Fruit fly (Drosophila melanogaster) whole organism, embryonic: Measurements from ENCODE around the gene CG16753.

Source experiments
- Atf3 ChIP-seq: fragments of 200-800 bp; sonication (Bioruptor generic); optimal IDR thresholded peaks from 3 replicates; lab custom pipeline; 2016; ENCODE audit warnings: missing biosample characterization, missing genetic modification characterization
- B-H2 ChIP-seq: fragments of 200-800 bp; sonication (Bioruptor generic); optimal IDR thresholded peaks from 2 replicates; lab custom pipeline; 2018; ENCODE audit warnings: missing biosample characterization, mild to moderate bottlenecking, missing genetic modification characterization
- Bgb ChIP-seq: fragments of 200-800 bp; sonication (Bioruptor generic); IDR thresholded peaks from 2 replicates; pipeline ENCODE4 v1.3.6; 2022; ENCODE audit warnings: missing biosample characterization, missing genetic modification characterization; ENCODE audit not compliant: partially characterized antibody
- CG10267 ChIP-seq: fragments of 200-800 bp; sonication (Bioruptor generic); optimal IDR thresholded peaks from 2 replicates; lab custom pipeline; 2018; ENCODE audit warnings: missing biosample characterization, mild to moderate bottlenecking, missing genetic modification characterization, moderate library complexity
- CG12071 ChIP-seq: fragments of 200-800 bp; sonication (Bioruptor generic); optimal IDR thresholded peaks from 3 replicates; lab custom pipeline; 2018; ENCODE audit warnings: missing biosample characterization, mild to moderate bottlenecking, missing genetic modification characterization
- CG12219 ChIP-seq: fragments of 200-800 bp; sonication (Bioruptor generic); optimal IDR thresholded peaks from 3 replicates; lab custom pipeline; 2018; ENCODE audit warnings: missing biosample characterization, mild to moderate bottlenecking, missing genetic modification characterization
- CG12659 ChIP-seq: fragments of 200-800 bp; sonication (Bioruptor generic); optimal IDR thresholded peaks from 3 replicates; lab custom pipeline; 2017; ENCODE audit warnings: mild to moderate bottlenecking, missing biosample characterization, missing genetic modification reagents, missing genetic modification characterization
- CG14441 ChIP-seq: fragments of 200-800 bp; sonication (Bioruptor generic); IDR thresholded peaks from 2 replicates; pipeline ENCODE4 v1.3.6; 2022; ENCODE audit warnings: missing biosample characterization, missing genetic modification characterization
- CG15514 ChIP-seq: fragments of 200-800 bp; sonication (Bioruptor generic); optimal IDR thresholded peaks from 3 replicates; lab custom pipeline; 2017; ENCODE audit warnings: missing biosample characterization, missing genetic modification characterization, mild to moderate bottlenecking, moderate library complexity, missing genetic modification reagents
- CG16813 ChIP-seq: fragments of 200-800 bp; sonication (Bioruptor generic); IDR thresholded peaks from 3 replicates; pipeline ENCODE4 v1.3.6; 2022; ENCODE audit warnings: missing biosample characterization, missing genetic modification characterization; ENCODE audit not compliant: partially characterized antibody
- CG17568 ChIP-seq: fragments of 200-800 bp; sonication (Bioruptor generic); optimal IDR thresholded peaks from 2 replicates; lab custom pipeline; 2018; ENCODE audit warnings: missing biosample characterization, mild to moderate bottlenecking, missing genetic modification characterization, moderate library complexity
- CG30020 ChIP-seq: fragments of 200-800 bp; optimal IDR thresholded peaks from 2 replicates; lab custom pipeline; 2019; ENCODE audit warnings: missing biosample characterization, mild to moderate bottlenecking, missing genetic modification characterization, moderate library complexity
- CG31365 ChIP-seq: fragments of 200-800 bp; sonication (Bioruptor generic); optimal IDR thresholded peaks from 2 replicates; lab custom pipeline; 2018; ENCODE audit warnings: missing biosample characterization, mild to moderate bottlenecking, missing genetic modification characterization
- CG3407 ChIP-seq: fragments of 200-800 bp; sonication (Bioruptor generic); optimal IDR thresholded peaks from 2 replicates; lab custom pipeline; 2018; ENCODE audit warnings: missing biosample characterization, mild to moderate bottlenecking, missing genetic modification characterization
- CG3847 ChIP-seq: fragments of 200-800 bp; sonication (Bioruptor generic); IDR thresholded peaks from 2 replicates; pipeline ENCODE4 v1.3.6; 2022; ENCODE audit warnings: missing biosample characterization, missing genetic modification characterization
- CG6854 ChIP-seq: fragments of 200-800 bp; sonication (Bioruptor generic); optimal IDR thresholded peaks from 3 replicates; lab custom pipeline; 2017; ENCODE audit warnings: missing biosample characterization, mild to moderate bottlenecking, missing genetic modification characterization
- CG8478 ChIP-seq: fragments of >200 bp; optimal IDR thresholded peaks from 2 replicates; lab custom pipeline; 2018
- CG9797 ChIP-seq: fragments of 200-800 bp; sonication (Bioruptor generic); optimal IDR thresholded peaks from 3 replicates; lab custom pipeline; 2018; ENCODE audit warnings: missing biosample characterization, mild to moderate bottlenecking, missing genetic modification characterization
- CG9876 ChIP-seq: fragments of 200-800 bp; sonication (Bioruptor generic); optimal IDR thresholded peaks from 2 replicates; lab custom pipeline; 2016; ENCODE audit warnings: missing biosample characterization, missing genetic modification characterization
- D19B ChIP-seq: fragments of 200-800 bp; sonication (Bioruptor generic); optimal IDR thresholded peaks from 2 replicates; lab custom pipeline; 2017; ENCODE audit warnings: missing biosample characterization, mild to moderate bottlenecking, missing genetic modification characterization
- H15 ChIP-seq: fragments of 200-800 bp; sonication (Bioruptor generic); IDR thresholded peaks from 3 replicates; pipeline ENCODE4 v1.3.6; 2022; ENCODE audit warnings: missing biosample characterization, missing genetic modification characterization
- Opbp ChIP-seq: fragments of 200-800 bp; sonication (Bioruptor generic); IDR thresholded peaks from 3 replicates; pipeline ENCODE4 v1.3.6; 2022; ENCODE audit warnings: missing biosample characterization, missing genetic modification characterization; ENCODE audit not compliant: partially characterized antibody
- Optix ChIP-seq: fragments of 200-800 bp; sonication (Bioruptor generic); IDR thresholded peaks from 3 replicates; pipeline ENCODE4 v1.3.6; 2022; ENCODE audit warnings: missing biosample characterization, missing genetic modification characterization
- PHDP ChIP-seq: fragments of 200-800 bp; sonication (Bioruptor generic); optimal IDR thresholded peaks from 3 replicates; lab custom pipeline; 2018; ENCODE audit warnings: missing biosample characterization, mild to moderate bottlenecking, missing genetic modification characterization, moderate library complexity
- Sox100B ChIP-seq: fragments of 200-800 bp; sonication (Bioruptor generic); optimal IDR thresholded peaks from 3 replicates; lab custom pipeline; 2018; ENCODE audit warnings: missing biosample characterization, mild to moderate bottlenecking, missing genetic modification characterization
- Spps ChIP-seq: fragments of 200-800 bp; sonication (Bioruptor generic); optimal IDR thresholded peaks from 2 replicates; lab custom pipeline; 2018; ENCODE audit warnings: missing biosample characterization, mild to moderate bottlenecking, missing genetic modification characterization
- Sry-β ChIP-seq: fragments of 200-800 bp; sonication (Bioruptor generic); optimal IDR thresholded peaks from 2 replicates; lab custom pipeline; 2018; ENCODE audit warnings: missing biosample characterization, mild to moderate bottlenecking, missing genetic modification characterization, moderate library complexity
- amos ChIP-seq: fragments of 200-800 bp; sonication (Bioruptor generic); IDR thresholded peaks from 2 replicates; pipeline ENCODE4 v1.3.6; 2022; ENCODE audit warnings: missing biosample characterization, missing genetic modification characterization; ENCODE audit not compliant: partially characterized antibody
- cato ChIP-seq: fragments of 200-800 bp; sonication (Bioruptor generic); optimal IDR thresholded peaks from 2 replicates; lab custom pipeline; 2016; ENCODE audit warnings: missing biosample characterization, missing genetic modification characterization, borderline replicate concordance
- emc ChIP-seq: fragments of 200-800 bp; sonication (Bioruptor generic); optimal IDR thresholded peaks from 2 replicates; lab custom pipeline; 2016; ENCODE audit warnings: missing biosample characterization, missing genetic modification characterization
- esg ChIP-seq: fragments of 200-800 bp; sonication (Bioruptor generic); conservative IDR thresholded peaks from 2 replicates; pipeline ENCODE4 v1.3.6; 2022; ENCODE audit warnings: missing biosample characterization, missing genetic modification characterization
- exex ChIP-seq: fragments of 200-800 bp; sonication (Bioruptor generic); optimal IDR thresholded peaks from 4 replicates; lab custom pipeline; 2018; ENCODE audit warnings: missing biosample characterization, mild to moderate bottlenecking, missing genetic modification characterization, moderate library complexity
- gsb ChIP-seq: fragments of 200-800 bp; sonication (Bioruptor generic); IDR thresholded peaks from 2 replicates; pipeline ENCODE4 v1.3.6; 2022; ENCODE audit warnings: missing biosample characterization, missing genetic modification characterization
- gt ChIP-seq: fragments of 200-800 bp; sonication (Bioruptor generic); IDR thresholded peaks from 2 replicates; pipeline ENCODE4 v1.3.6; 2022; ENCODE audit warnings: missing biosample characterization, missing genetic modification characterization
- inv ChIP-seq: fragments of 200-800 bp; sonication (Bioruptor generic); IDR thresholded peaks from 2 replicates; pipeline ENCODE4 v1.3.6; 2022; ENCODE audit warnings: missing biosample characterization, missing genetic modification characterization; ENCODE audit not compliant: partially characterized antibody
- jigr1 ChIP-seq: fragments of 200-800 bp; sonication (Bioruptor generic); IDR thresholded peaks from 3 replicates; pipeline ENCODE4 v1.3.6; 2022; ENCODE audit warnings: missing biosample characterization, missing genetic modification characterization
- kah ChIP-seq: fragments of 200-800 bp; sonication (Bioruptor generic); optimal IDR thresholded peaks from 2 replicates; lab custom pipeline; 2018; ENCODE audit warnings: missing biosample characterization, mild to moderate bottlenecking, missing genetic modification characterization
- lola ChIP-seq, 3 experiments: fragments of >200 bp in 2 of 3; fragments of 200-800 bp in 1 of 3; sonication (Bioruptor generic) in 1 of 3; optimal IDR thresholded peaks; 2 replicates each; lab custom pipeline; 2017 to 2019; ENCODE audit warnings: missing biosample characterization in 3 of 3, missing genetic modification characterization in 3 of 3, mild to moderate bottlenecking in 1 of 3, moderate library complexity in 1 of 3
- lov ChIP-seq, 2 experiments: fragments of 200-800 bp in 1 of 2; fragments of >200 bp in 1 of 2; sonication (Bioruptor generic) in 1 of 2; IDR thresholded peaks in 1 of 2; optimal IDR thresholded peaks in 1 of 2; 2 replicates in 1 of 2; 3 replicates in 1 of 2; pipeline versions ENCODE4 v1.3.6 to Lab custom; 2017 to 2022; ENCODE audit warnings: missing biosample characterization in 1 of 2, missing genetic modification characterization in 1 of 2
- pzg ChIP-seq: fragments of 200-800 bp; sonication (Bioruptor generic); optimal IDR thresholded peaks from 3 replicates; lab custom pipeline; 2018; ENCODE audit warnings: missing biosample characterization, mild to moderate bottlenecking, missing genetic modification characterization, moderate library complexity
- trem ChIP-seq: fragments of 200-800 bp; optimal IDR thresholded peaks from 3 replicates; lab custom pipeline; 2019; ENCODE audit warnings: missing biosample characterization, mild to moderate bottlenecking, missing genetic modification characterization, moderate library complexity
- tx ChIP-seq: fragments of 200-800 bp; sonication (Bioruptor generic); optimal IDR thresholded peaks from 2 replicates; lab custom pipeline; 2016; ENCODE audit warnings: missing biosample characterization, missing genetic modification characterization
- vfl ChIP-seq: fragments of 200-800 bp; sonication (Bioruptor generic); optimal IDR thresholded peaks from 2 replicates; lab custom pipeline; 2016; ENCODE audit warnings: missing biosample characterization, missing genetic modification characterization
- wek ChIP-seq: fragments of 200-800 bp; sonication (Bioruptor generic); optimal IDR thresholded peaks from 3 replicates; lab custom pipeline; 2018; ENCODE audit warnings: missing biosample characterization, mild to moderate bottlenecking, missing genetic modification characterization, moderate library complexity
- wor ChIP-seq: fragments of 200-800 bp; sonication (Bioruptor generic); IDR thresholded peaks from 2 replicates; pipeline ENCODE4 v1.3.6; 2022; ENCODE audit warnings: missing biosample characterization, missing genetic modification characterization
- z ChIP-seq: fragments of 200-800 bp; sonication (Bioruptor generic); IDR thresholded peaks from 3 replicates; pipeline ENCODE4 v1.3.6; 2022; ENCODE audit warnings: missing biosample characterization, missing genetic modification characterization
- zen2 ChIP-seq: fragments of 200-800 bp; sonication (Bioruptor generic); IDR thresholded peaks from 3 replicates; pipeline ENCODE4 v1.3.6; 2022; ENCODE audit warnings: missing biosample characterization, missing genetic modification characterization; ENCODE audit not compliant: partially characterized antibody

Gene CG16753

dm6 chr3L:3070274-3071204 lies 15.7 kb downstream of the CG16753 start, which contains the start of the genes CG32486 and PAN3 (continued):
- peak; percentile 47 for TF ChIP-seq PHDP
- peak; percentile 100 for TF ChIP-seq CG9797 (GFP tag; lab: Kevin White, UChicago)
- TF ChIP-seq CG17568 (GFP tag; lab: Kevin White, UChicago), result no peak
- TF ChIP-seq CG16813 (GFP tag; lab: Robert Waterston, UW), result peak; percentile 90
- TF ChIP-seq CG12071 (GFP tag; lab: Kevin White, UChicago), result peak; percentile 75
- peak; percentile 85 for TF ChIP-seq inv (GFP tag; lab: Robert Waterston, UW)
- no peak for TF ChIP-seq CG8478 (lab: Kevin White, UChicago)
- TF ChIP-seq Optix (GFP tag; lab: Robert Waterston, UW), result peak; percentile 32; the same call in 1 of the 3 replicates
- TF ChIP-seq wek (GFP tag; lab: Kevin White, UChicago), result peak; percentile 51
- TF ChIP-seq pzg (GFP tag; lab: Kevin White, UChicago), result peak; percentile 97
- no peak for TF ChIP-seq esg (GFP tag; lab: Robert Waterston, UW)
- no peak for TF ChIP-seq CG12219
- TF ChIP-seq amos (GFP tag; lab: Robert Waterston, UW), result peak; percentile 92
- TF ChIP-seq CG12659 (GFP tag; lab: Kevin White, UChicago), result peak; percentile 93
- TF ChIP-seq B-H2 (GFP tag; lab: Kevin White, UChicago), result peak; percentile 79
- no peak for TF ChIP-seq tx (GFP tag; lab: Kevin White, UChicago)
- peak; percentile 38 for TF ChIP-seq kah
- TF ChIP-seq H15, result no peak
- no peak for TF ChIP-seq lola (GFP tag; optimal IDR thresholded peaks at IDR 0.05; lab: Kevin White, UChicago)
- peak; percentile 93 for TF ChIP-seq trem (tag; lab: Kevin White, UChicago)
- TF ChIP-seq exex (tag; lab: Kevin White, UChicago), result peak; percentile 19
- TF ChIP-seq jigr1, result no peak
- peak; percentile 90 for TF ChIP-seq Bgb (GFP tag; lab: Robert Waterston, UW)
- peak; percentile 70 for TF ChIP-seq CG15514 (GFP tag; lab: Kevin White, UChicago)
- TF ChIP-seq CG30020, result peak; percentile 67
- TF ChIP-seq CG10267 (tag; lab: Kevin White, UChicago), result peak; percentile 80
- peak; percentile 35 for TF ChIP-seq CG31365 (tag; lab: Kevin White, UChicago)
- TF ChIP-seq gt, result no peak
- TF ChIP-seq Spps (tag; lab: Kevin White, UChicago), result no peak
- TF ChIP-seq z, result no peak
- peak; percentile 26 for TF ChIP-seq CG9876 (GFP tag; lab: Kevin White, UChicago)
- peak; percentile 72 for TF ChIP-seq CG3847 (GFP tag; lab: Robert Waterston, UW)
- no peak for TF ChIP-seq Sry-β (GFP tag; lab: Kevin White, UChicago)
- TF ChIP-seq lov (optimal IDR thresholded peaks at IDR 0.05; lab: Kevin White, UChicago), result no peak
- peak; percentile 68; the same call in 1 of the 3 replicates for TF ChIP-seq lov (GFP tag; IDR thresholded peaks at IDR 0.05; lab: Robert Waterston, UW)
- no peak for TF ChIP-seq emc
- peak; percentile 45; the same call in 2 of the 3 replicates for TF ChIP-seq zen2
- peak; percentile 92 for TF ChIP-seq Opbp (GFP tag; lab: Robert Waterston, UW)
- TF ChIP-seq cato (GFP tag; lab: Kevin White, UChicago), result no peak
- peak; percentile 57 for TF ChIP-seq vfl
- no peak for TF ChIP-seq wor (GFP tag; lab: Robert Waterston, UW)
- 0 out of 2 replicates have a peak, but pooled peaks have one; percentile 18 for TF ChIP-seq CG14441 (GFP tag; lab: Robert Waterston, UW)
- TF ChIP-seq D19B (GFP tag; lab: Kevin White, UChicago), result no peak
- TF ChIP-seq Atf3 (GFP tag; lab: Kevin White, UChicago), result no peak
- TF ChIP-seq CG3407 (GFP tag; lab: Kevin White, UChicago), result peak; percentile 23
- peak; percentile 70 for TF ChIP-seq CG6854 (GFP tag; lab: Kevin White, UChicago)
- TF ChIP-seq Sox100B (GFP tag; lab: Kevin White, UChicago), result no peak
- peak; percentile 38 for TF ChIP-seq gsb (GFP tag; lab: Robert Waterston, UW)
